Fruit fly (Drosophila melanogaster): ENCODE measurements around the gene gammaTub23C.

The gammaTub23C gene

dm6 chr2L:3003399-3003798, 30.7 kb downstream of the gammaTub23C start (continued):
- TF ChIP-seq nerfin-2 (GFP tag; IDR thresholded peaks at IDR 0.05; ENCODE audit: partially characterized antibody) (no peak), CG17361 (GFP tag; IDR thresholded peaks at IDR 0.05) (peak; percentile 67; the same call in 2 of the 3 replicates), CG31388 (GFP tag; optimal IDR thresholded peaks at IDR 0.05) (no peak), stc (GFP tag; IDR thresholded peaks at IDR 0.05) (peak; percentile 67), Doc3 (GFP tag; IDR thresholded peaks at IDR 0.05; ENCODE audit: partially characterized antibody) (no peak), Tbp (GFP tag; optimal IDR thresholded peaks at IDR 0.05) (no peak), CG15269 (tag; optimal IDR thresholded peaks at IDR 0.05) (peak; percentile 59), H15 (GFP tag; IDR thresholded peaks at IDR 0.05) (0 out of 3 replicates have a peak, but pooled peaks have one; percentile 21), CG7963 (GFP tag; IDR thresholded peaks at IDR 0.05; ENCODE audit: partially characterized antibody) (no peak), br (optimal IDR thresholded peaks at IDR 0.05) (no peak), slou (GFP tag; optimal IDR thresholded peaks at IDR 0.05) (no peak), CG15696 (tag; optimal IDR thresholded peaks at IDR 0.05) (no peak), CG1233 (GFP tag; optimal IDR thresholded peaks at IDR 0.05) (peak; percentile 56), hkb (optimal IDR thresholded peaks at IDR 0.05) (no peak), hkb (GFP tag; IDR thresholded peaks at IDR 0.05) (0 out of 2 replicates have a peak, but pooled peaks have one; percentile 55), CG14014 (GFP tag; IDR thresholded peaks at IDR 0.05) (peak; percentile 8; the same call in 1 of the 2 replicates), pum (GFP tag; optimal IDR thresholded peaks at IDR 0.05) (peak; percentile 20), luna (GFP tag; optimal IDR thresholded peaks at IDR 0.05) (no peak), CG9932 (GFP tag; IDR thresholded peaks at IDR 0.05) (no peak), ac (GFP tag; optimal IDR thresholded peaks at IDR 0.05) (no peak), CG6689 (GFP tag; IDR thresholded peaks at IDR 0.05) (peak; percentile 38; the same call in 1 of the 2 replicates), CG10267 (tag; optimal IDR thresholded peaks at IDR 0.05) (peak; percentile 30), Fer3 (tag; optimal IDR thresholded peaks at IDR 0.05) (peak; percentile 33), CG32772 (GFP tag; IDR thresholded peaks at IDR 0.05) (0 out of 2 replicates have a peak, but pooled peaks have one; percentile 42), amos (GFP tag; IDR thresholded peaks at IDR 0.05; ENCODE audit: partially characterized antibody) (no peak), sna (GFP tag; IDR thresholded peaks at IDR 0.05; ENCODE audit: partially characterized antibody) (no peak), NK7.1 (GFP tag; optimal IDR thresholded peaks at IDR 0.05) (no peak), dysf (GFP tag; IDR thresholded peaks at IDR 0.05) (peak; percentile 63; the same call in 2 of the 3 replicates), tin (GFP tag; optimal IDR thresholded peaks at IDR 0.05) (peak; percentile 16), CG15514 (GFP tag; optimal IDR thresholded peaks at IDR 0.05) (no peak), CG17829 (tag; optimal IDR thresholded peaks at IDR 0.05) (peak; percentile 27), CG8765 (GFP tag; IDR thresholded peaks at IDR 0.05) (no peak), CG32767 (GFP tag; IDR thresholded peaks at IDR 0.05) (0 out of 2 replicates have a peak, but pooled peaks have one; percentile 13), cwo (GFP tag; optimal IDR thresholded peaks at IDR 0.05) (no peak), lab (GFP tag; optimal IDR thresholded peaks at IDR 0.05) (peak; percentile 51), CG6791 (GFP tag; IDR thresholded peaks at IDR 0.05; ENCODE audit: partially characterized antibody) (no peak), CG5245 (GFP tag; optimal IDR thresholded peaks at IDR 0.05) (no peak), CG12659 (GFP tag; optimal IDR thresholded peaks at IDR 0.05) (peak; percentile 57), HHEX (GFP tag; optimal IDR thresholded peaks at IDR 0.05) (peak; percentile 55), CG17612 (GFP tag; IDR thresholded peaks at IDR 0.05) (no peak), prd (optimal IDR thresholded peaks at IDR 0.05) (no peak), prd (GFP tag; IDR thresholded peaks at IDR 0.05) (peak; percentile 47; the same call in 2 of the 3 replicates), Gug (GFP tag; IDR thresholded peaks at IDR 0.05) (no peak), BtbVII (GFP tag; optimal IDR thresholded peaks at IDR 0.05) (peak; percentile 24), CG18262 (tag; optimal IDR thresholded peaks at IDR 0.05) (peak; percentile 63), bigmax (GFP tag; optimal IDR thresholded peaks at IDR 0.05) (no peak), CG7928 (GFP tag; optimal IDR thresholded peaks at IDR 0.05) (no peak), Meics (GFP tag; optimal IDR thresholded peaks at IDR 0.05) (peak; percentile 6), CG11504 (tag; optimal IDR thresholded peaks at IDR 0.05) (peak; percentile 81), CG10147 (GFP tag; optimal IDR thresholded peaks at IDR 0.05) (no peak), crol (GFP tag; IDR thresholded peaks at IDR 0.05) (no peak)
